Worm (Caenorhabditis elegans) whole organism, L2 larva: ENCODE results near the gene C01G6.3.

ENCODE experiments used
- ZK546.5 ChIP-seq: sonication (generic microtip); optimal IDR thresholded peaks from 2 replicates; lab custom pipeline; 2017; ENCODE audit warnings: missing biosample characterization, missing genetic modification characterization
- ama-1 ChIP-seq: fragments of 150-350 bp; optimal IDR thresholded peaks from 2 replicates; lab custom pipeline; 2018; ENCODE audit warnings: inconsistent platforms
- elt-3 ChIP-seq: sonication (generic microtip); optimal IDR thresholded peaks from 2 replicates; lab custom pipeline; 2017; ENCODE audit warnings: missing biosample characterization, missing genetic modification characterization
- lin-13 ChIP-seq: fragments of 150-350 bp; optimal IDR thresholded peaks from 2 replicates; lab custom pipeline; 2014; ENCODE audit warnings: missing biosample characterization, missing genetic modification reagents, missing genetic modification characterization
- nhr-11 ChIP-seq: fragments of 150-350 bp; optimal IDR thresholded peaks from 2 replicates; lab custom pipeline; 2014; ENCODE audit warnings: missing biosample characterization, missing genetic modification characterization
- nhr-12 ChIP-seq: fragments of 150-350 bp; optimal IDR thresholded peaks from 2 replicates; lab custom pipeline; 2014; ENCODE audit warnings: missing biosample characterization, missing genetic modification characterization
- nhr-23 ChIP-seq: fragments of 150-350 bp; optimal IDR thresholded peaks from 2 replicates; lab custom pipeline; 2014; ENCODE audit warnings: missing biosample characterization, missing genetic modification reagents, missing genetic modification characterization
- nhr-237 ChIP-seq: fragments of 150-350 bp; optimal IDR thresholded peaks from 2 replicates; lab custom pipeline; 2014; ENCODE audit warnings: missing biosample characterization, missing genetic modification characterization
- snpc-4 ChIP-seq: fragments of 150-350 bp; optimal IDR thresholded peaks from 2 replicates; lab custom pipeline; 2014; ENCODE audit warnings: missing biosample characterization, missing genetic modification characterization
- ztf-11 ChIP-seq: sonication (generic microtip); optimal IDR thresholded peaks from 2 replicates; lab custom pipeline; 2017; ENCODE audit warnings: missing biosample characterization, missing genetic modification characterization

ce11 chrII:9315692-9316091, 46.0 kb downstream of the C01G6.3 start:
- TF ChIP-seq snpc-4 (no peak), ama-1 (lab: Kevin White, UChicago) (no peak), nhr-11 (no peak), nhr-23 (tag; lab: Kevin White, UChicago) (no peak), lin-13 (GFP tag; lab: Kevin White, UChicago) (no peak), ztf-11 (no peak), nhr-12 (tag; lab: Kevin White, UChicago) (no peak), elt-3 (tag; lab: Kevin White, UChicago) (no peak), nhr-237 (tag; lab: Kevin White, UChicago) (no peak), ZK546.5 (no peak)
